Fruit fly (Drosophila melanogaster) whole organism, pupa: ENCODE results near the gene Jarid2.

ENCODE experiments used
- CG10348 ChIP-seq: fragments of 200-800 bp; sonication (Bioruptor generic); IDR thresholded peaks from 2 replicates; pipeline ENCODE4 v1.3.6; 2022; ENCODE audit warnings: missing biosample characterization, missing genetic modification characterization
- CG12605 ChIP-seq: fragments of 200-800 bp; sonication (Bioruptor generic); IDR thresholded peaks from 2 replicates; pipeline ENCODE4 v1.3.6; 2022; ENCODE audit warnings: missing biosample characterization, missing genetic modification characterization
- CG13204 ChIP-seq: fragments of 200-800 bp; sonication (Bioruptor generic); optimal IDR thresholded peaks from 2 replicates; lab custom pipeline; 2018; ENCODE audit warnings: missing biosample characterization, mild to moderate bottlenecking, missing genetic modification characterization, moderate library complexity
- CG14655 ChIP-seq: fragments of 200-800 bp; sonication (Bioruptor generic); optimal IDR thresholded peaks from 3 replicates; lab custom pipeline; 2017; ENCODE audit warnings: mild to moderate bottlenecking, missing biosample characterization, missing genetic modification reagents, missing genetic modification characterization
- CG15710 ChIP-seq: fragments of 200-800 bp; sonication (Bioruptor generic); optimal IDR thresholded peaks from 2 replicates; lab custom pipeline; 2018; ENCODE audit warnings: missing biosample characterization, mild to moderate bottlenecking, missing genetic modification characterization, moderate library complexity
- CG17806 ChIP-seq: fragments of 200-800 bp; sonication (Bioruptor generic); optimal IDR thresholded peaks from 2 replicates; lab custom pipeline; 2018; ENCODE audit warnings: missing biosample characterization, mild to moderate bottlenecking, missing genetic modification characterization, moderate library complexity
- CG32121 ChIP-seq: fragments of 200-800 bp; sonication (Bioruptor generic); IDR thresholded peaks from 2 replicates; pipeline ENCODE4 v1.3.6; 2022; ENCODE audit warnings: missing biosample characterization, missing genetic modification characterization
- CG34367 ChIP-seq: fragments of 200-800 bp; sonication (Bioruptor generic); optimal IDR thresholded peaks from 2 replicates; lab custom pipeline; 2018; ENCODE audit warnings: missing biosample characterization, mild to moderate bottlenecking, missing genetic modification characterization
- CG4496 ChIP-seq: fragments of 200-800 bp; sonication (Bioruptor generic); IDR thresholded peaks from 3 replicates; pipeline ENCODE4 v1.3.6; 2022; ENCODE audit warnings: missing biosample characterization, missing genetic modification characterization
- CG8159 ChIP-seq: fragments of 200-800 bp; sonication (Bioruptor generic); optimal IDR thresholded peaks from 3 replicates; lab custom pipeline; 2018; ENCODE audit warnings: missing biosample characterization, mild to moderate bottlenecking, missing genetic modification characterization, moderate library complexity
- CG8301 ChIP-seq: fragments of 200-800 bp; sonication (Bioruptor generic); optimal IDR thresholded peaks from 2 replicates; lab custom pipeline; 2018; ENCODE audit warnings: missing biosample characterization, mild to moderate bottlenecking, missing genetic modification characterization
- CG9948 ChIP-seq: fragments of 200-800 bp; sonication (Bioruptor generic); optimal IDR thresholded peaks from 2 replicates; lab custom pipeline; 2018; ENCODE audit warnings: missing biosample characterization, mild to moderate bottlenecking, missing genetic modification characterization, moderate library complexity
- D1 ChIP-seq: fragments of 200-800 bp; sonication (Bioruptor generic); optimal IDR thresholded peaks from 2 replicates; lab custom pipeline; 2018; ENCODE audit warnings: missing biosample characterization, mild to moderate bottlenecking, missing genetic modification characterization, moderate library complexity
- EcR ChIP-seq: fragments of 200-800 bp; sonication (Bioruptor generic); optimal IDR thresholded peaks from 3 replicates; lab custom pipeline; 2019; ENCODE audit warnings: missing biosample characterization, missing genetic modification characterization, mild to moderate bottlenecking, moderate library complexity, missing genetic modification reagents
- Ets98B ChIP-seq: fragments of 200-800 bp; sonication (Bioruptor generic); IDR thresholded peaks from 2 replicates; pipeline ENCODE4 v1.3.6; 2022; ENCODE audit warnings: missing biosample characterization, missing genetic modification characterization
- Pif1A ChIP-seq: fragments of 200-800 bp; sonication (Bioruptor generic); optimal IDR thresholded peaks from 3 replicates; lab custom pipeline; 2016; ENCODE audit warnings: missing biosample characterization, missing genetic modification characterization
- Pif1B ChIP-seq: fragments of 200-800 bp; sonication (Bioruptor generic); optimal IDR thresholded peaks from 3 replicates; lab custom pipeline; 2016; ENCODE audit warnings: missing biosample characterization, missing genetic modification characterization
- Snoo ChIP-seq: fragments of 200-800 bp; sonication (Bioruptor generic); optimal IDR thresholded peaks from 3 replicates; lab custom pipeline; 2017; ENCODE audit warnings: missing biosample characterization, mild to moderate bottlenecking, missing genetic modification characterization, inconsistent platforms
- fd96Ca ChIP-seq: fragments of 200-800 bp; sonication (Bioruptor generic); IDR thresholded peaks from 3 replicates; pipeline ENCODE4 v1.3.6; 2022; ENCODE audit warnings: missing biosample characterization, missing genetic modification characterization
- gl ChIP-seq: fragments of 200-800 bp; sonication (Bioruptor generic); optimal IDR thresholded peaks from 2 replicates; lab custom pipeline; 2018; ENCODE audit warnings: missing biosample characterization, mild to moderate bottlenecking, missing genetic modification characterization
- rn ChIP-seq: fragments of 200-800 bp; sonication (Bioruptor generic); IDR thresholded peaks from 2 replicates; pipeline ENCODE4 v1.3.6; 2022; ENCODE audit warnings: missing biosample characterization, missing genetic modification characterization

Jarid2 gene

dm6 chr3L:9476829-9477228 lies at the start of gene Jarid2, which contains the start of gene Uch-L5:
Gene Jarid2, plus strand, starts transcription at chr3L:9477038.
Gene Uch-L5, minus strand, starts transcription at chr3L:9476965.
- no peak for TF ChIP-seq rn (GFP tag; lab: Robert Waterston, UW)
- TF ChIP-seq fd96Ca (GFP tag; lab: Robert Waterston, UW) = no peak
- no peak for TF ChIP-seq CG4496 (GFP tag; lab: Robert Waterston, UW)
- TF ChIP-seq CG15710 (tag; lab: Kevin White, UChicago) = no peak
- TF ChIP-seq gl (tag; lab: Kevin White, UChicago) = no peak
- no peak for TF ChIP-seq CG8159 (tag; lab: Kevin White, UChicago)
- TF ChIP-seq CG8301 (tag; lab: Kevin White, UChicago) = no peak
- peak; percentile 46 for TF ChIP-seq CG12605 (GFP tag; lab: Robert Waterston, UW)
- TF ChIP-seq Snoo (tag; lab: Kevin White, UChicago) = peak; percentile 39
- peak; percentile 39 for TF ChIP-seq Ets98B (GFP tag; lab: Robert Waterston, UW)
- no peak for TF ChIP-seq CG9948 (tag; lab: Kevin White, UChicago)
- TF ChIP-seq CG34367 = no peak
- no peak for TF ChIP-seq Pif1B (GFP tag; lab: Kevin White, UChicago)
- TF ChIP-seq CG32121 (GFP tag; lab: Robert Waterston, UW) = no peak
- TF ChIP-seq D1 (tag; lab: Kevin White, UChicago) = no peak
- peak; percentile 23 for TF ChIP-seq CG17806 (tag; lab: Kevin White, UChicago)
- no peak for TF ChIP-seq CG13204
- no peak for TF ChIP-seq CG14655 (GFP tag; lab: Kevin White, UChicago)
- no peak for TF ChIP-seq Pif1A (GFP tag; lab: Kevin White, UChicago)

DNA sequence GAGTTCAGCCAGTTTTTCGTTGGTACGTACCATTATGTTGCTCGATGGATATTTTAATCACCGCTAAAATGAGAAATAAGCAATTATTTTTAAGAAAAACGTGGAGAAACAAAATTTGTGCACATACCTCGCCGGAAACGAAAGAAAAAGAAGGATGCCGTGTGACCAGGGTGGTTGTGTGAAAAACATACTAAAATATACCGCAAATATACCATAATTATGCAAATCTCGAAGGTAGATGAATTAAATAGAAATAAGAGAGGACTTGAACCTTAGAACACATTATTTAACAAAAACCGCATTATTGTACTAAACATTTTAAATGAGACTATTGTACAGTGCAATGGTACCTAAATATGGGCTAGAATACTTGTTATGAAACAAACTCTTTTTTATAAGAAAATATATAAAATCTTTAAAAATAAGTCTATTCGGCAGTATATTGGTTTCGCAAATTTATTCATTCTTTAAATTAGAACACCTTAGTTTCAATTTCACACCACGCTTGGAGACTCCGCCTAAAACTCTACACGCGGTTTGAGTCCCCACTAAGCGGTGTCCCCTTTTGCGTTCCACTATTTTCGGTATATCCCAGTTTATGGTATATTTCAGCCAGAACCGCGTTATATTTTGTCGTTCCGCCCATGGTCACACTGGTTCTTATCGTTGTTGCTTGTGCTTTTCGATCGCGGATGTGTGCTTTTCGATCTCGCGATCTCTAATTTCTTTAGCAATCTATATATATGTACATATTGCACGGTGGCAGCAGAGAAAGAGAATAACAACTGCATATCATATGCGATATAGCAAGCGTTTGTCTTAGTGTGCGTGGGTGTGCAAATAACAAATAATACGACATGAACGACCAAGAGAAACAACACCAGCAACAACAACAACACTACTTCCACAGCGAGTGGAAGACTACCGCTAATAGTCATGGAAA lies 46.9 kb upstream of the Jarid2 start, which contains the start of the genes RpS17 and MTF-1:
Gene RpS17 (minus strand): TSS at position 157 of the 943 bp plus-strand sequence.
Gene MTF-1 (plus strand): TSS at position 648 of the 943 bp plus-strand sequence.
- TF ChIP-seq Snoo (tag; lab: Kevin White, UChicago) (peak; percentile 58), CG10348 (no peak), CG9948 (tag; lab: Kevin White, UChicago) (no peak), CG32121 (GFP tag; lab: Robert Waterston, UW) (no peak), EcR (peak; percentile 41), CG4496 (GFP tag; lab: Robert Waterston, UW) (peak; percentile 64), CG34367 (peak; percentile 27), fd96Ca (GFP tag; lab: Robert Waterston, UW) (no peak), CG8301 (tag; lab: Kevin White, UChicago) (peak; percentile 0), Pif1B (GFP tag; lab: Kevin White, UChicago) (peak; percentile 26), gl (tag; lab: Kevin White, UChicago) (peak; percentile 10), CG13204 (peak; percentile 6), rn (GFP tag; lab: Robert Waterston, UW) (no peak), Ets98B (GFP tag; lab: Robert Waterston, UW) (no peak), D1 (tag; lab: Kevin White, UChicago) (no peak), CG8159 (tag; lab: Kevin White, UChicago) (no peak), CG14655 (GFP tag; lab: Kevin White, UChicago) (no peak), CG12605 (GFP tag; lab: Robert Waterston, UW) (0 out of 2 replicates have a peak, but pooled peaks have one; percentile 32), CG17806 (tag; lab: Kevin White, UChicago) (peak; percentile 9), Pif1A (GFP tag; lab: Kevin White, UChicago) (peak; percentile 24), CG15710 (tag; lab: Kevin White, UChicago) (no peak)

dm6 chr3L:9430608-9430952 lies 46.3 kb upstream of the Jarid2 start:
- TF ChIP-seq Pif1A (GFP tag; lab: Kevin White, UChicago) = no peak
- TF ChIP-seq CG12605 (GFP tag; lab: Robert Waterston, UW) = peak; percentile 42; the same call in 1 of the 2 replicates

dm6 chr3L:9431848-9432623 lies 44.8 kb upstream of the Jarid2 start:
- TF ChIP-seq rn (GFP tag; lab: Robert Waterston, UW) (no peak), EcR (no peak), fd96Ca (GFP tag; lab: Robert Waterston, UW) (no peak; the same call in 2 of the 3 replicates), Pif1A (GFP tag; lab: Kevin White, UChicago) (no peak), CG9948 (tag; lab: Kevin White, UChicago) (no peak)

DNA sequence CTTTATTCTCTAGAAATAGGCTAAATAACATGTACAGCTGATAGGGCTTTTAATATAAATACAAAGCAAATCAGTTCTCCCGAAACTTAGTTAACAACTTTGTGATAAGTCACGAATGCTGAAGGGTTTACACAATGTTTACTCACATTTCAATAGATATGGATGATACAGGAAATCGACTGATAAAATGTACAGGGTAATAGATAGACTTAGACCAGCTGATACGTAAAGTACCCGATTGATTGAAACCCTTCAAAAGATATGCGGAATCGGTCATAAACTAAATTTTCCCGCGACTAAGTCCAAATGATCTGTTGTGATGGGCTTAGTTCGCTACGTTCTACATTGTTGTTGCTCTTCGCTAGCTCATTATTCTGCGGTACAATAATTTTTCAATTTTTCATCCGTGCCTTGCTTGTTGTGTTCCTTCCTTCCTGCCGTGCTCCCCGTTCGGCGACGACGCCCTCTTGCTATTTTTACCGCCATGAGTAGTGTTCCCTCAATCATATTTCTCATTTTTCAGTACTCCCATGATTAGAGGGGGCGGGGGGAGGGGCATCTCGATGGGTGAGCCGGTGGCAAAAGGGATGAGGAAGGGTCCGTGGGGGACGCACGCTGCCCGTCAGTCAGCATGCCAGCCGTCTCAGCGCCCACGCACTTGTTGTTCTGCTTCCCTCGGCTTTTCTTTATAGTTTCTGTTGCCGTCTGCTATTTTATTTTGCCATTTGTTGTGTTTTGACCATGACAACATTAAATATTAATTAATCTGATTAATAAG lies 43.8 kb upstream of the Jarid2 start:
- no peak for TF ChIP-seq CG15710 (tag; lab: Kevin White, UChicago)
- TF ChIP-seq D1 (tag; lab: Kevin White, UChicago) = no peak
- no peak for TF ChIP-seq CG12605 (GFP tag; lab: Robert Waterston, UW)
- peak; percentile 11 for TF ChIP-seq CG13204
- TF ChIP-seq CG4496 (GFP tag; lab: Robert Waterston, UW) = no peak
- TF ChIP-seq CG17806 (tag; lab: Kevin White, UChicago) = no peak
- TF ChIP-seq CG32121 (GFP tag; lab: Robert Waterston, UW) = 0 out of 2 replicates have a peak, but pooled peaks have one; percentile 37
- TF ChIP-seq, all 21 proteins: peak for 2
